Fruit fly (Drosophila melanogaster) whole organism, pupa: ENCODE data around the gene Xe7.

ENCODE experiments used
- CG10348 ChIP-seq: fragments of 200-800 bp; sonication (Bioruptor generic); IDR thresholded peaks from 2 replicates; pipeline ENCODE4 v1.3.6; 2022; ENCODE audit warnings: missing biosample characterization, missing genetic modification characterization
- CG32121 ChIP-seq: fragments of 200-800 bp; sonication (Bioruptor generic); IDR thresholded peaks from 2 replicates; pipeline ENCODE4 v1.3.6; 2022; ENCODE audit warnings: missing biosample characterization, missing genetic modification characterization
- CG9948 ChIP-seq: fragments of 200-800 bp; sonication (Bioruptor generic); optimal IDR thresholded peaks from 2 replicates; lab custom pipeline; 2018; ENCODE audit warnings: missing biosample characterization, mild to moderate bottlenecking, missing genetic modification characterization, moderate library complexity
- rn ChIP-seq: fragments of 200-800 bp; sonication (Bioruptor generic); IDR thresholded peaks from 2 replicates; pipeline ENCODE4 v1.3.6; 2022; ENCODE audit warnings: missing biosample characterization, missing genetic modification characterization

dm6 chr3R:5621714-5622405 lies 47.3 kb downstream of the Xe7 start:
- TF ChIP-seq rn (no peak), CG10348 (no peak), CG9948 (tag; lab: Kevin White, UChicago) (no peak), CG32121 (no peak)
